Fruit fly (Drosophila melanogaster) whole organism, prepupa: ENCODE measurements around the gene CG14711.

Experiments
- Blimp-1 ChIP-seq: fragments of 200-800 bp; sonication (Bioruptor generic); optimal IDR thresholded peaks from 3 replicates; lab custom pipeline; 2017; ENCODE audit warnings: missing biosample characterization, missing genetic modification characterization, mild to moderate bottlenecking, moderate library complexity, missing genetic modification reagents
- CG10669 ChIP-seq: fragments of 200-800 bp; sonication (Bioruptor generic); optimal IDR thresholded peaks from 3 replicates; lab custom pipeline; 2018; ENCODE audit warnings: missing biosample characterization, mild to moderate bottlenecking, missing genetic modification characterization, moderate library complexity
- CG11294 ChIP-seq: fragments of 200-800 bp; sonication (Bioruptor generic); IDR thresholded peaks from 2 replicates; pipeline ENCODE4 v1.3.6; 2022; ENCODE audit warnings: missing biosample characterization, missing genetic modification characterization
- CG11762 ChIP-seq: fragments of 200-800 bp; sonication (Bioruptor generic); optimal IDR thresholded peaks from 3 replicates; lab custom pipeline; 2016; ENCODE audit warnings: missing biosample characterization, missing genetic modification characterization; ENCODE audit not compliant: insufficient read depth
- CG15336 ChIP-seq: fragments of 200-800 bp; sonication (Bioruptor generic); IDR thresholded peaks from 2 replicates; pipeline ENCODE4 v1.3.6; 2022; ENCODE audit warnings: missing biosample characterization, missing genetic modification characterization
- CG16779 ChIP-seq: fragments of 200-800 bp; sonication (Bioruptor generic); optimal IDR thresholded peaks from 3 replicates; lab custom pipeline; 2017; ENCODE audit warnings: missing biosample characterization, mild to moderate bottlenecking, missing genetic modification characterization
- CG3032 ChIP-seq: fragments of 200-800 bp; optimal IDR thresholded peaks from 2 replicates; lab custom pipeline; 2019; ENCODE audit warnings: missing biosample characterization, mild to moderate bottlenecking, missing genetic modification characterization, moderate library complexity
- CG31627 ChIP-seq: fragments of 200-800 bp; sonication (Bioruptor generic); optimal IDR thresholded peaks from 3 replicates; lab custom pipeline; 2016; ENCODE audit warnings: missing biosample characterization, missing genetic modification characterization
- CG34406 ChIP-seq: fragments of 200-800 bp; sonication (Bioruptor generic); optimal IDR thresholded peaks from 3 replicates; lab custom pipeline; 2016; ENCODE audit warnings: missing biosample characterization, missing genetic modification characterization
- CG3919 ChIP-seq: fragments of 200-800 bp; sonication (Bioruptor generic); optimal IDR thresholded peaks from 3 replicates; lab custom pipeline; 2016; ENCODE audit warnings: missing biosample characterization, missing genetic modification characterization
- CG4318 ChIP-seq: fragments of 200-800 bp; sonication (Bioruptor generic); optimal IDR thresholded peaks from 3 replicates; lab custom pipeline; 2017; ENCODE audit warnings: missing biosample characterization, mild to moderate bottlenecking, missing genetic modification characterization
- CG6276 ChIP-seq: fragments of 200-800 bp; sonication (Bioruptor generic); optimal IDR thresholded peaks from 2 replicates; lab custom pipeline; 2017; ENCODE audit warnings: missing biosample characterization, mild to moderate bottlenecking, missing genetic modification characterization
- CG6792 ChIP-seq: fragments of 200-800 bp; sonication (Bioruptor generic); optimal IDR thresholded peaks from 3 replicates; lab custom pipeline; 2016; ENCODE audit warnings: missing biosample characterization, missing genetic modification characterization
- CG6808 ChIP-seq: fragments of 200-800 bp; sonication (Bioruptor generic); optimal IDR thresholded peaks from 3 replicates; lab custom pipeline; 2017; ENCODE audit warnings: missing biosample characterization, missing genetic modification characterization, mild to moderate bottlenecking, moderate library complexity, missing genetic modification reagents
- CG6854 ChIP-seq: fragments of 200-800 bp; sonication (Bioruptor generic); optimal IDR thresholded peaks from 2 replicates; lab custom pipeline; 2017; ENCODE audit warnings: missing biosample characterization, mild to moderate bottlenecking, missing genetic modification characterization
- CG7368 ChIP-seq: fragments of 200-800 bp; sonication (Bioruptor generic); optimal IDR thresholded peaks from 3 replicates; lab custom pipeline; 2016; ENCODE audit warnings: missing biosample characterization, missing genetic modification characterization
- CG8119 ChIP-seq: fragments of 200-800 bp; sonication (Bioruptor generic); IDR thresholded peaks from 3 replicates; pipeline ENCODE4 v1.3.6; 2022; ENCODE audit warnings: missing biosample characterization, missing genetic modification characterization
- CG8632 ChIP-seq: fragments of 200-800 bp; sonication (Bioruptor generic); optimal IDR thresholded peaks from 3 replicates; lab custom pipeline; 2016; ENCODE audit warnings: missing biosample characterization, missing genetic modification characterization
- CG9139 ChIP-seq: fragments of 200-800 bp; sonication (Bioruptor generic); optimal IDR thresholded peaks from 3 replicates; lab custom pipeline; 2017; ENCODE audit warnings: missing biosample characterization, mild to moderate bottlenecking, missing genetic modification characterization
- Eip75B ChIP-seq: fragments of 200-800 bp; sonication (Bioruptor generic); optimal IDR thresholded peaks from 3 replicates; lab custom pipeline; 2016; ENCODE audit warnings: missing biosample characterization, missing genetic modification characterization
- Eip93F ChIP-seq: fragments of 200-800 bp; sonication (Bioruptor generic); optimal IDR thresholded peaks from 2 replicates; lab custom pipeline; 2016; ENCODE audit warnings: missing biosample characterization, mild to moderate bottlenecking, missing genetic modification characterization
- Ets21C ChIP-seq: fragments of 200-800 bp; sonication (Bioruptor generic); optimal IDR thresholded peaks from 3 replicates; lab custom pipeline; 2016; ENCODE audit warnings: missing biosample characterization, missing genetic modification characterization
- Ets96B ChIP-seq: fragments of 200-800 bp; optimal IDR thresholded peaks from 2 replicates; lab custom pipeline; 2019; ENCODE audit warnings: missing biosample characterization, mild to moderate bottlenecking, missing genetic modification characterization, moderate library complexity
- Gug ChIP-seq: fragments of 200-800 bp; sonication (Bioruptor generic); IDR thresholded peaks from 2 replicates; pipeline ENCODE4 v1.3.6; 2022; ENCODE audit warnings: missing biosample characterization, missing genetic modification characterization
- Hr38 ChIP-seq: sonication (Bioruptor generic); optimal IDR thresholded peaks from 2 replicates; lab custom pipeline; 2016; ENCODE audit warnings: missing biosample characterization, missing genetic modification characterization
- Hr39 ChIP-seq: fragments of 200-800 bp; sonication (Bioruptor generic); optimal IDR thresholded peaks from 2 replicates; lab custom pipeline; 2016; ENCODE audit warnings: missing biosample characterization, missing genetic modification characterization
- Hr4 ChIP-seq: fragments of 200-800 bp; sonication (Bioruptor generic); optimal IDR thresholded peaks from 3 replicates; lab custom pipeline; 2016; ENCODE audit warnings: missing biosample characterization, missing genetic modification characterization
- Lpt ChIP-seq: fragments of 200-800 bp; sonication (Bioruptor generic); optimal IDR thresholded peaks from 3 replicates; lab custom pipeline; 2016; ENCODE audit warnings: missing biosample characterization, missing genetic modification characterization
- Met ChIP-seq: fragments of 200-800 bp; sonication (Bioruptor generic); optimal IDR thresholded peaks from 3 replicates; lab custom pipeline; 2016; ENCODE audit warnings: missing biosample characterization, missing genetic modification characterization
- OdsH ChIP-seq: fragments of 200-800 bp; sonication (Bioruptor generic); optimal IDR thresholded peaks from 3 replicates; lab custom pipeline; 2016; ENCODE audit warnings: missing biosample characterization, missing genetic modification characterization
- Smox ChIP-seq: fragments of 200-800 bp; sonication (Bioruptor generic); optimal IDR thresholded peaks from 3 replicates; lab custom pipeline; 2016; ENCODE audit warnings: missing biosample characterization, missing genetic modification characterization
- Sox102F ChIP-seq: fragments of 200-800 bp; sonication (Bioruptor generic); optimal IDR thresholded peaks from 2 replicates; lab custom pipeline; 2016; ENCODE audit warnings: missing biosample characterization, mild to moderate bottlenecking, missing genetic modification characterization
- Sox15 ChIP-seq: fragments of 200-800 bp; sonication (Bioruptor generic); optimal IDR thresholded peaks from 3 replicates; lab custom pipeline; 2016; ENCODE audit warnings: missing biosample characterization, missing genetic modification characterization
- achi ChIP-seq: fragments of 200-800 bp; sonication (Bioruptor generic); optimal IDR thresholded peaks from 3 replicates; lab custom pipeline; 2016; ENCODE audit warnings: missing biosample characterization, missing genetic modification characterization
- acj6 ChIP-seq: fragments of 200-800 bp; sonication (Bioruptor generic); optimal IDR thresholded peaks from 3 replicates; lab custom pipeline; 2016; ENCODE audit warnings: missing biosample characterization, missing genetic modification characterization
- cyc ChIP-seq: fragments of 200-800 bp; sonication (Bioruptor generic); optimal IDR thresholded peaks from 3 replicates; lab custom pipeline; 2016; ENCODE audit warnings: missing biosample characterization, missing genetic modification characterization
- dac ChIP-seq: fragments of 200-800 bp; sonication (Bioruptor generic); optimal IDR thresholded peaks from 2 replicates; lab custom pipeline; 2017; ENCODE audit warnings: missing biosample characterization, mild to moderate bottlenecking, missing genetic modification characterization
- dsx ChIP-seq: fragments of 200-800 bp; optimal IDR thresholded peaks from 3 replicates; lab custom pipeline; 2019; ENCODE audit warnings: missing biosample characterization, mild to moderate bottlenecking, missing genetic modification characterization, moderate library complexity; ENCODE audit not compliant: poor library complexity, severe bottlenecking
- eg ChIP-seq: fragments of 200-800 bp; sonication (Bioruptor generic); IDR thresholded peaks from 3 replicates; pipeline ENCODE4 v1.3.6; 2022; ENCODE audit warnings: missing biosample characterization, missing genetic modification characterization
- esn ChIP-seq: fragments of 200-800 bp; sonication (Bioruptor generic); optimal IDR thresholded peaks from 2 replicates; lab custom pipeline; 2016; ENCODE audit warnings: missing biosample characterization, mild to moderate bottlenecking, missing genetic modification characterization, moderate library complexity
- fd85E ChIP-seq: fragments of 200-800 bp; sonication (Bioruptor generic); optimal IDR thresholded peaks from 3 replicates; lab custom pipeline; 2016; ENCODE audit warnings: missing biosample characterization, missing genetic modification characterization
- fkh ChIP-seq: fragments of 200-800 bp; sonication (Bioruptor generic); optimal IDR thresholded peaks from 3 replicates; lab custom pipeline; 2017; ENCODE audit warnings: missing biosample characterization, mild to moderate bottlenecking, missing genetic modification characterization, moderate library complexity
- pdm3 ChIP-seq: fragments of 200-800 bp; sonication (Bioruptor generic); optimal IDR thresholded peaks from 3 replicates; lab custom pipeline; 2016; ENCODE audit warnings: missing biosample characterization, missing genetic modification characterization
- salr ChIP-seq, 2 experiments: fragments of 200-800 bp; sonication (Bioruptor generic); optimal IDR thresholded peaks; 3 replicates each; lab custom pipeline; 2016 to 2018; ENCODE audit warnings: missing biosample characterization in 2 of 2, missing genetic modification characterization in 2 of 2, mild to moderate bottlenecking in 1 of 2
- spab ChIP-seq: fragments of 200-800 bp; sonication (Bioruptor generic); optimal IDR thresholded peaks from 2 replicates; lab custom pipeline; 2017; ENCODE audit warnings: missing biosample characterization, mild to moderate bottlenecking, missing genetic modification characterization, missing genetic modification reagents
- svp ChIP-seq: fragments of 200-800 bp; sonication (Bioruptor generic); peaks from one replicate; lab custom pipeline; 2016; ENCODE audit warnings: missing biosample characterization, missing genetic modification characterization
- topi ChIP-seq: fragments of 200-800 bp; sonication (Bioruptor generic); optimal IDR thresholded peaks from 3 replicates; lab custom pipeline; 2016; ENCODE audit warnings: missing biosample characterization, missing genetic modification characterization

CG14711 gene

dm6 chr3R:11656614-11657216 lies 33.6 kb downstream of the CG14711 start (continued):
- TF ChIP-seq pdm3 (GFP tag; lab: Kevin White, UChicago): peak; percentile 99
- peak; percentile 99 for TF ChIP-seq CG15336 (GFP tag; lab: Robert Waterston, UW)
- peak; percentile 99 for TF ChIP-seq CG6792 (GFP tag; lab: Kevin White, UChicago)
- peak; percentile 99 for TF ChIP-seq topi (GFP tag; lab: Kevin White, UChicago)
- TF ChIP-seq Smox: peak; percentile 98
- TF ChIP-seq CG6854: peak; percentile 93
- peak; percentile 98 for TF ChIP-seq CG16779 (tag; lab: Kevin White, UChicago)
- TF ChIP-seq CG6808 (GFP tag; lab: Kevin White, UChicago): peak; percentile 98
- peak; percentile 86 for TF ChIP-seq Blimp-1 (GFP tag; lab: Kevin White, UChicago)
- TF ChIP-seq salr (GFP tag; optimal IDR thresholded peaks at IDR 0.05; lab: Kevin White, UChicago): peak; percentile 98
- TF ChIP-seq CG9139 (GFP tag; lab: Kevin White, UChicago): peak; percentile 97
- peak; percentile 98 for TF ChIP-seq CG31627
- peak; percentile 97 for TF ChIP-seq dac (GFP tag; lab: Kevin White, UChicago)
- peak; percentile 97 for TF ChIP-seq Ets21C (GFP tag; lab: Kevin White, UChicago)
- TF ChIP-seq CG10669 (GFP tag; lab: Kevin White, UChicago): peak; percentile 99
- peak; percentile 99 for TF ChIP-seq Hr4 (GFP tag; lab: Kevin White, UChicago)
- TF ChIP-seq Ets96B: peak; percentile 99
- TF ChIP-seq eg (GFP tag; lab: Robert Waterston, UW): peak; percentile 99
- peak; percentile 98 for TF ChIP-seq cyc (GFP tag; lab: Kevin White, UChicago)
- peak; percentile 98 for TF ChIP-seq dsx
- peak; percentile 95 for TF ChIP-seq fd85E (GFP tag; lab: Kevin White, UChicago)
- TF ChIP-seq Sox102F (GFP tag; lab: Kevin White, UChicago): peak; percentile 99
- peak; percentile 96 for TF ChIP-seq Eip93F (GFP tag; lab: Kevin White, UChicago)
- TF ChIP-seq CG3919 (GFP tag; lab: Kevin White, UChicago): peak; percentile 99
- peak; percentile 83 for TF ChIP-seq Hr38 (GFP tag; lab: Kevin White, UChicago)
- peak; percentile 99 for TF ChIP-seq esn
- peak; percentile 98 for TF ChIP-seq Sox15 (GFP tag; lab: Kevin White, UChicago)
- peak; percentile 98 for TF ChIP-seq Gug (GFP tag; lab: Robert Waterston, UW)
- peak; percentile 99 for TF ChIP-seq spab (GFP tag; lab: Kevin White, UChicago)
- TF ChIP-seq OdsH (GFP tag; lab: Kevin White, UChicago): peak; percentile 99
- TF ChIP-seq Hr39 (GFP tag; lab: Kevin White, UChicago): peak; percentile 98

DNA sequence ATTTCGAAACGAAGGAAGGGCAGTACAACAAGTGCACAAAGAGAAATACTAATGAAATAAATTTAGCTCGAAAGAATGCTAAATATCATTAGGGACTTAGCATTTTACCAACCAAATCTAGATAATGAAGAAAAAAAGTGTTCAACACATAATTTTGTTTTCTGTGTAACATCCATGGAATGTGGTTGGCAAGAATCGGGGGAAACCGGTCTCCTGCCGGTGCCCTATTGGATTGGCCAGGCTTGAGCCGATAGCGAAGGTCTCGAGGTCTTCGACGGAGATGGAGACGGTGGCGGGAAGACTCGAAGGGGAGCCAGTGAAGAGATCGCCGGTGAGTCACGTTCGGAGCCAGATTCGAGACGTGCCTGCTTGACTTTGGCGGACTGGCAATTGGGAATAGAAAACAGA lies 34.7 kb downstream of the CG14711 start:
- TF ChIP-seq cyc (GFP tag; lab: Kevin White, UChicago) (peak; percentile 88), CG4318 (GFP tag; lab: Kevin White, UChicago) (peak; percentile 25), achi (peak; percentile 83), CG34406 (peak; percentile 83), Lpt (GFP tag; lab: Kevin White, UChicago) (peak; percentile 77), eg (GFP tag; lab: Robert Waterston, UW) (peak; percentile 75), Hr39 (GFP tag; lab: Kevin White, UChicago) (peak; percentile 85), acj6 (GFP tag; lab: Kevin White, UChicago) (peak; percentile 88), OdsH (GFP tag; lab: Kevin White, UChicago) (peak; percentile 87), salr (GFP tag; optimal IDR thresholded peaks at IDR 0.05; lab: Kevin White, UChicago) (peak; percentile 47 to 70), Ets96B (peak; percentile 86), esn (peak; percentile 91), Eip75B (GFP tag; lab: Kevin White, UChicago) (peak; percentile 91), CG11762 (GFP tag; lab: Kevin White, UChicago) (peak; percentile 77), Hr38 (GFP tag; lab: Kevin White, UChicago) (no peak), dsx (peak; percentile 90), fkh (no peak), CG3032 (tag; lab: Kevin White, UChicago) (peak; percentile 84), Ets21C (GFP tag; lab: Kevin White, UChicago) (peak; percentile 77), CG6808 (GFP tag; lab: Kevin White, UChicago) (peak; percentile 84), CG8119 (GFP tag; lab: Robert Waterston, UW) (peak; percentile 67), Smox (peak; percentile 86), CG7368 (peak; percentile 86), CG8632 (GFP tag; lab: Kevin White, UChicago) (peak; percentile 76), Sox15 (GFP tag; lab: Kevin White, UChicago) (peak; percentile 62), CG11294 (0 out of 2 replicates have a peak, but pooled peaks have one; percentile 25), CG6276 (GFP tag; lab: Kevin White, UChicago) (peak; percentile 47), CG31627 (peak; percentile 81), Met (GFP tag; lab: Kevin White, UChicago) (peak; percentile 91), CG10669 (GFP tag; lab: Kevin White, UChicago) (peak; percentile 88), svp (peak; percentile 98)
